Worm (Caenorhabditis elegans) whole organism, mixed stage, embryonic: ENCODE measurements around the gene K02E11.7.

Experiments
- mep-1 ChIP-seq: fragments of 150-350 bp; optimal IDR thresholded peaks from 2 replicates; lab custom pipeline; 2017; ENCODE audit warnings: missing biosample characterization, missing genetic modification reagents, missing genetic modification characterization, inconsistent platforms
- nhr-237 ChIP-seq: fragments of 150-350 bp; optimal IDR thresholded peaks from 2 replicates; lab custom pipeline; 2014; ENCODE audit warnings: missing biosample characterization, missing genetic modification characterization
- nhr-28 ChIP-seq: fragments of 150-350 bp; optimal IDR thresholded peaks from 2 replicates; lab custom pipeline; 2014; ENCODE audit warnings: missing biosample characterization, missing genetic modification characterization
- pha-4 ChIP-seq: fragments of 150-350 bp; optimal IDR thresholded peaks from 2 replicates; lab custom pipeline; 2018; ENCODE audit warnings: missing biosample characterization, missing genetic modification reagents, missing genetic modification characterization
- unc-62 ChIP-seq: fragments of 150-350 bp; optimal IDR thresholded peaks from 2 replicates; lab custom pipeline; 2014; ENCODE audit warnings: missing biosample characterization, missing genetic modification reagents, missing genetic modification characterization

DNA sequence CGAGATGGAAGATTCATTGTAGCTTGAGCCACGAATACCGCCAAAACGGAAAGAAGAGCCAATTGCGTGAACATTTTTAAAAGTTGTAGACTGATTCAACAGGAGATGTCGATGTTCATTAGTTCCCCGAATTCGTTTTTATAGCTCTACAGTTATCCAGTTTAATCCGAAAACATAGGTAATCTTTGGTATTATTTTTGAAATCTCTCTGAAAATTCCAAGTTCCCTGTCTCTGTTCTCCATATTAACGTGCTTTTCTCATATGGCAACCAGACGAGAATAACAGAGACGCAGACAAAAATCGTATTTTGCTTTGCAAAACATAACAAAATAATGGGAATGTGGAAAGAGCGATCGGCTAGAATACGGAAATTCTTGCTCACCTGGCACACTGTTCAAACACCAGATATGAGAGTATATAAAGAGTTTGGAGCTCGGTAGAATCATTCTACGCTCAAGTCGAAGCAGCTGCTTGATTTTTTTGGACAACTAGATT lies 45.5 kb upstream of the K02E11.7 start, which contains the start of the genes spig-3 and F14D7.12:
- TF ChIP-seq pha-4 (tag; lab: Kevin White, UChicago): no peak
- no peak for TF ChIP-seq mep-1 (tag; lab: Kevin White, UChicago)
- TF ChIP-seq nhr-28: no peak
- no peak for TF ChIP-seq unc-62 (GFP tag; lab: Kevin White, UChicago)
- no peak for TF ChIP-seq nhr-237
